Worm (Caenorhabditis elegans) whole organism, L1 larva: ENCODE data around the gene sri-9.

ENCODE experiments used
- C34B4.2 ChIP-seq: sonication (generic microtip); optimal IDR thresholded peaks from 2 replicates; lab custom pipeline; 2017; ENCODE audit warnings: mild to moderate bottlenecking, missing genetic modification characterization, missing compliant biosample characterization
- Y116A8C.19 ChIP-seq: sonication (generic microtip); optimal IDR thresholded peaks from 2 replicates; lab custom pipeline; 2016; ENCODE audit warnings: missing compliant biosample characterization, missing genetic modification characterization, borderline replicate concordance
- aha-1 ChIP-seq: fragments of 150-350 bp; optimal IDR thresholded peaks from 2 replicates; lab custom pipeline; 2014; ENCODE audit warnings: missing biosample characterization, missing genetic modification characterization
- alr-1 ChIP-seq: fragments of 200-800 bp; sonication (Bioruptor generic); optimal IDR thresholded peaks from 2 replicates; lab custom pipeline; 2018; ENCODE audit warnings: borderline replicate concordance, mild to moderate bottlenecking, missing genetic modification characterization, missing compliant biosample characterization
- blmp-1 ChIP-seq: fragments of 150-350 bp; optimal IDR thresholded peaks from 2 replicates; lab custom pipeline; 2014; ENCODE audit warnings: missing biosample characterization, missing genetic modification characterization
- ceh-8 ChIP-seq: fragments of 200-800 bp; sonication (Bioruptor generic); optimal IDR thresholded peaks from 2 replicates; lab custom pipeline; 2018; ENCODE audit warnings: mild to moderate bottlenecking, missing genetic modification characterization, moderate library complexity, missing compliant biosample characterization
- ceh-82 ChIP-seq, 3 experiments: fragments of 150-350 bp in 1 of 3; sonication (generic microtip) in 2 of 3; optimal IDR thresholded peaks; 2 replicates each; lab custom pipeline; 2014 to 2017; ENCODE audit warnings: missing biosample characterization in 3 of 3, missing genetic modification characterization in 3 of 3
- ceh-88 ChIP-seq: fragments of 200-800 bp; sonication (Bioruptor generic); IDR thresholded peaks from 2 replicates; pipeline ENCODE4 v1.3.6; 2022; ENCODE audit warnings: missing genetic modification characterization, missing compliant biosample characterization
- dpl-1 ChIP-seq, 3 experiments: fragments of 150-350 bp in 2 of 3; sonication (generic microtip) in 1 of 3; optimal IDR thresholded peaks; 2 replicates each; lab custom pipeline; 2014 to 2017; ENCODE audit warnings: missing biosample characterization in 3 of 3, missing genetic modification characterization in 3 of 3, missing genetic modification reagents in 3 of 3
- dsc-1 ChIP-seq: sonication (generic microtip); optimal IDR thresholded peaks from 2 replicates; lab custom pipeline; 2016; ENCODE audit warnings: mild to moderate bottlenecking, missing genetic modification characterization, missing compliant biosample characterization
- efl-1 ChIP-seq, 4 experiments: fragments of 150-350 bp; optimal IDR thresholded peaks in 3 of 4; peaks in 1 of 4; 1 replicate in 1 of 4; 2 replicates in 3 of 4; lab custom pipeline; 2014; ENCODE audit warnings: missing biosample characterization in 2 of 4, missing genetic modification characterization in 2 of 4, missing genetic modification reagents in 2 of 4
- efl-3 ChIP-seq: fragments of 200-800 bp; sonication (Bioruptor generic); optimal IDR thresholded peaks from 2 replicates; lab custom pipeline; 2018; ENCODE audit warnings: mild to moderate bottlenecking, missing genetic modification characterization, missing compliant biosample characterization
- egl-27 ChIP-seq, 2 experiments: fragments of 150-350 bp in 1 of 2; sonication (generic microtip); optimal IDR thresholded peaks; 3 replicates each; lab custom pipeline; 2017 to 2018; ENCODE audit warnings: missing biosample characterization in 2 of 2, missing genetic modification characterization in 2 of 2, missing genetic modification reagents in 2 of 2
- ets-5 ChIP-seq: fragments of 200-800 bp; sonication (Bioruptor generic); IDR thresholded peaks from 2 replicates; pipeline ENCODE4 v1.3.6; 2022; ENCODE audit warnings: missing genetic modification characterization, missing compliant biosample characterization
- fkh-8 ChIP-seq: sonication (generic microtip); optimal IDR thresholded peaks from 2 replicates; lab custom pipeline; 2016; ENCODE audit warnings: mild to moderate bottlenecking, missing genetic modification characterization, missing compliant biosample characterization
- hlh-4 ChIP-seq: sonication (generic microtip); optimal IDR thresholded peaks from 2 replicates; lab custom pipeline; 2016; ENCODE audit warnings: mild to moderate bottlenecking, missing genetic modification characterization, missing compliant biosample characterization
- jun-1 ChIP-seq: fragments of 150-350 bp; optimal IDR thresholded peaks from 2 replicates; lab custom pipeline; 2014; ENCODE audit warnings: missing biosample characterization, missing genetic modification reagents, missing genetic modification characterization
- lin-35 ChIP-seq, 2 experiments: fragments of 150-350 bp; optimal IDR thresholded peaks; 2 replicates each; lab custom pipeline; 2014; ENCODE audit warnings: missing biosample characterization in 2 of 2, missing genetic modification characterization in 2 of 2, missing genetic modification reagents in 2 of 2
- lir-3 ChIP-seq: sonication (generic microtip); optimal IDR thresholded peaks from 2 replicates; lab custom pipeline; 2016; ENCODE audit warnings: mild to moderate bottlenecking, missing genetic modification characterization, moderate library complexity, missing compliant biosample characterization; ENCODE audit not compliant: poor library complexity
- lsy-2 ChIP-seq, 2 experiments: fragments of 150-350 bp; optimal IDR thresholded peaks; 2 replicates each; lab custom pipeline; 2014; ENCODE audit warnings: missing biosample characterization in 2 of 2, missing genetic modification characterization in 2 of 2
- mab-9 ChIP-seq: fragments of 200-800 bp; sonication (Bioruptor generic); IDR thresholded peaks from 2 replicates; pipeline ENCODE4 v1.3.6; 2022; ENCODE audit warnings: missing genetic modification reagents, missing genetic modification characterization, missing compliant biosample characterization
- nhr-11 ChIP-seq: fragments of 150-350 bp; optimal IDR thresholded peaks from 2 replicates; lab custom pipeline; 2014; ENCODE audit warnings: missing biosample characterization, missing genetic modification characterization
- nhr-20 ChIP-seq: sonication (generic microtip); optimal IDR thresholded peaks from 2 replicates; lab custom pipeline; 2016; ENCODE audit warnings: mild to moderate bottlenecking, missing genetic modification characterization, missing compliant biosample characterization
- nhr-28 ChIP-seq: fragments of 150-350 bp; optimal IDR thresholded peaks from 2 replicates; lab custom pipeline; 2014; ENCODE audit warnings: missing biosample characterization, missing genetic modification characterization
- nhr-47 ChIP-seq: sonication (generic microtip); optimal IDR thresholded peaks from 2 replicates; lab custom pipeline; 2016; ENCODE audit warnings: mild to moderate bottlenecking, missing genetic modification characterization, moderate library complexity, missing compliant biosample characterization
- nhr-76 ChIP-seq: sonication (generic microtip); optimal IDR thresholded peaks from 2 replicates; lab custom pipeline; 2017; ENCODE audit warnings: missing biosample characterization, missing genetic modification characterization
- nhr-77 ChIP-seq: fragments of 150-350 bp; optimal IDR thresholded peaks from 2 replicates; lab custom pipeline; 2014; ENCODE audit warnings: missing biosample characterization, missing genetic modification characterization
- nhr-84 ChIP-seq: sonication (generic microtip); optimal IDR thresholded peaks from 2 replicates; lab custom pipeline; 2017; ENCODE audit warnings: missing biosample characterization, missing genetic modification characterization
- pag-3 ChIP-seq: sonication (generic microtip); optimal IDR thresholded peaks from 2 replicates; lab custom pipeline; 2017; ENCODE audit warnings: missing genetic modification characterization, mild to moderate bottlenecking, missing compliant biosample characterization, antibody characterized with exemption, borderline replicate concordance; ENCODE audit not compliant: insufficient read depth
- pqm-1 ChIP-seq: sonication (generic microtip); optimal IDR thresholded peaks from 3 replicates; lab custom pipeline; 2017; ENCODE audit warnings: missing biosample characterization, missing genetic modification characterization
- skn-1 ChIP-seq: fragments of 150-350 bp; optimal IDR thresholded peaks from 2 replicates; lab custom pipeline; 2014; ENCODE audit warnings: missing biosample characterization, missing genetic modification characterization
- sptf-1 ChIP-seq: fragments of 150-350 bp; optimal IDR thresholded peaks from 2 replicates; lab custom pipeline; 2014; ENCODE audit warnings: missing biosample characterization, missing genetic modification characterization
- sup-37 ChIP-seq: fragments of 200-800 bp; sonication (Bioruptor generic); optimal IDR thresholded peaks from 2 replicates; lab custom pipeline; 2018; ENCODE audit warnings: mild to moderate bottlenecking, missing genetic modification characterization, missing compliant biosample characterization
- tlp-1 ChIP-seq: fragments of 150-350 bp; optimal IDR thresholded peaks from 2 replicates; lab custom pipeline; 2014; ENCODE audit warnings: missing biosample characterization, missing genetic modification characterization
- unc-62 ChIP-seq: fragments of 150-350 bp; optimal IDR thresholded peaks from 2 replicates; lab custom pipeline; 2014; ENCODE audit warnings: missing biosample characterization, missing genetic modification reagents, missing genetic modification characterization
- xbp-1 ChIP-seq: sonication (generic microtip); optimal IDR thresholded peaks from 2 replicates; lab custom pipeline; 2016; ENCODE audit warnings: missing genetic modification characterization, missing compliant biosample characterization
- zag-1 ChIP-seq: fragments of 150-350 bp; optimal IDR thresholded peaks from 2 replicates; lab custom pipeline; 2014; ENCODE audit warnings: missing biosample characterization, missing genetic modification characterization
- zip-4 ChIP-seq: fragments of 200-800 bp; sonication (Bioruptor generic); optimal IDR thresholded peaks from 2 replicates; lab custom pipeline; 2018; ENCODE audit warnings: mild to moderate bottlenecking, missing genetic modification characterization, moderate library complexity, missing compliant biosample characterization
- ztf-11 ChIP-seq, 2 experiments: sonication (generic microtip); optimal IDR thresholded peaks; 2 replicates each; lab custom pipeline; 2016 to 2017; ENCODE audit warnings: missing genetic modification characterization in 2 of 2, missing biosample characterization in 1 of 2, missing compliant biosample characterization in 1 of 2

The sri-9 gene

ce11 chrV:16965655-16966054 lies 35.6 kb upstream of the sri-9 start, which contains the start of gene efl-1 (continued):
- TF ChIP-seq hlh-4 (tag; lab: Kevin White, UChicago) = no peak
- peak; percentile 38 for TF ChIP-seq C34B4.2
- peak; percentile 84 for TF ChIP-seq mab-9
- no peak for TF ChIP-seq efl-3 (GFP tag; lab: Kevin White, UChicago)
- peak; percentile 81 for TF ChIP-seq sup-37
- peak; percentile 97 to 100 for TF ChIP-seq efl-1 (optimal IDR thresholded peaks at IDR 0.05; lab: Kevin White, UChicago)
- peak in 1 of 2 experiments; percentile 100 for TF ChIP-seq efl-1 (GFP tag; optimal IDR thresholded peaks at IDR 0.05 in 1 of 2; lab: Kevin White, UChicago)

ce11 chrV:16966636-16967035 lies 34.6 kb upstream of the sri-9 start, which contains the start of gene fbxa-90:
TSS of gene fbxa-90 (plus strand) at chrV:16966814.
- TF ChIP-seq nhr-47 (tag; lab: Kevin White, UChicago) (no peak), ceh-88 (GFP tag; lab: Robert Waterston, UW) (no peak), skn-1 (tag; lab: Kevin White, UChicago) (peak; percentile 15), aha-1 (no peak), ztf-11 (tag; optimal IDR thresholded peaks at IDR 0.05; lab: Kevin White, UChicago) (no peak), efl-1 (optimal IDR thresholded peaks at IDR 0.05; lab: Kevin White, UChicago) (peak; percentile 29 to 64), efl-1 (GFP tag; optimal IDR thresholded peaks at IDR 0.05 in 1 of 2; lab: Kevin White, UChicago) (peak in 1 of 2 experiments; percentile 94), jun-1 (tag; lab: Kevin White, UChicago) (no peak), lin-35 (GFP tag; optimal IDR thresholded peaks at IDR 0.05; lab: Kevin White, UChicago) (peak in 1 of 2 experiments; percentile 54), ets-5 (GFP tag; lab: Robert Waterston, UW) (no peak), nhr-76 (tag; lab: Kevin White, UChicago) (no peak), dpl-1 (GFP tag; optimal IDR thresholded peaks at IDR 0.05; lab: Kevin White, UChicago) (peak in 2 of 3 experiments; percentile 27 to 31), sptf-1 (tag; lab: Kevin White, UChicago) (no peak)

- no peak for TF ChIP-seq lir-3
- TF ChIP-seq zip-4 = no peak
- no peak for TF ChIP-seq pag-3 (tag; lab: Kevin White, UChicago)
- TF ChIP-seq nhr-76 (tag; lab: Kevin White, UChicago) = no peak
- no peak for TF ChIP-seq Y116A8C.19 (tag; lab: Kevin White, UChicago)
- TF ChIP-seq ceh-8 (GFP tag; lab: Kevin White, UChicago) = no peak
- TF ChIP-seq nhr-11 (tag; lab: Kevin White, UChicago) = no peak
Observed at ce11 chrV:16972134-16972533, 29.1 kb upstream of the sri-9 start, which contains the start of gene srh-119. TSS of gene srh-119 (plus strand) at chrV:16972434.

ce11 chrV:16973338-16973737 lies 27.9 kb upstream of the sri-9 start:
- TF ChIP-seq ets-5 (GFP tag; lab: Robert Waterston, UW) = no peak
- TF ChIP-seq sup-37 = no peak
- no peak for TF ChIP-seq zag-1 (tag; lab: Kevin White, UChicago)
- no peak for TF ChIP-seq blmp-1 (tag; lab: Kevin White, UChicago)
- no peak for TF ChIP-seq nhr-20
- no peak for TF ChIP-seq efl-1 (optimal IDR thresholded peaks at IDR 0.05; lab: Kevin White, UChicago)
- no peak for TF ChIP-seq efl-1 (GFP tag; optimal IDR thresholded peaks at IDR 0.05 in 1 of 2; lab: Kevin White, UChicago)
- no peak for TF ChIP-seq ceh-82 (tag; optimal IDR thresholded peaks at IDR 0.05; lab: Kevin White, UChicago)
- TF ChIP-seq xbp-1 = no peak

- TF ChIP-seq C34B4.2 (no peak), lsy-2 (tag; optimal IDR thresholded peaks at IDR 0.05; lab: Kevin White, UChicago) (no peak), ceh-82 (tag; optimal IDR thresholded peaks at IDR 0.05; lab: Kevin White, UChicago) (no peak)
Observed at ce11 chrV:16974919-16975318, 26.3 kb upstream of the sri-9 start, which contains the start of gene srx-54. TSS of gene srx-54 (plus strand) at chrV:16975219.

ce11 chrV:16980368-16980767 lies 20.9 kb upstream of the sri-9 start, which contains the start of gene srz-54:
TSS of gene srz-54 (plus strand) at chrV:16980668.
- no peak for TF ChIP-seq pqm-1 (tag; lab: Kevin White, UChicago)
- TF ChIP-seq tlp-1 (tag; lab: Kevin White, UChicago) = no peak
- TF ChIP-seq egl-27 (tag; optimal IDR thresholded peaks at IDR 0.05; lab: Kevin White, UChicago) = no peak
- TF ChIP-seq nhr-28 (tag; lab: Kevin White, UChicago) = no peak
- TF ChIP-seq nhr-77 = no peak
- TF ChIP-seq unc-62 (GFP tag; lab: Kevin White, UChicago) = no peak
- TF ChIP-seq dsc-1 (tag; lab: Kevin White, UChicago) = no peak
- no peak for TF ChIP-seq alr-1 (tag; lab: Kevin White, UChicago)
- TF ChIP-seq ceh-82 (tag; optimal IDR thresholded peaks at IDR 0.05; lab: Kevin White, UChicago) = no peak
- no peak for TF ChIP-seq fkh-8
- TF ChIP-seq nhr-84 (tag; lab: Kevin White, UChicago) = no peak
- TF ChIP-seq nhr-76 (tag; lab: Kevin White, UChicago) = no peak
